Worm (Caenorhabditis elegans): ENCODE results near the gene K03D3.2.

ce11 chrIV:16324589-16324988, 3.8 kb downstream of the K03D3.2 start, which contains the start of gene srz-105:
- no peak for TF ChIP-seq unc-55 (GFP tag; optimal IDR thresholded peaks at IDR 0.05)
- TF ChIP-seq mdl-1 (tag; optimal IDR thresholded peaks at IDR 0.05): no peak
- no peak for TF ChIP-seq lin-39 (tag; optimal IDR thresholded peaks at IDR 0.05)
- TF ChIP-seq lin-13 (GFP tag; optimal IDR thresholded peaks at IDR 0.05): no peak
- no peak for TF ChIP-seq lsy-2 (tag; optimal IDR thresholded peaks at IDR 0.05)
- TF ChIP-seq nhr-11 (tag; optimal IDR thresholded peaks at IDR 0.05): no peak
- TF ChIP-seq nhr-77 (tag; optimal IDR thresholded peaks at IDR 0.05): no peak
- TF ChIP-seq unc-62 (GFP tag; optimal IDR thresholded peaks at IDR 0.05): no peak
- no peak for TF ChIP-seq crh-2 (tag; optimal IDR thresholded peaks at IDR 0.05)
- TF ChIP-seq unc-39 (tag; optimal IDR thresholded peaks at IDR 0.05): no peak
- no peak for TF ChIP-seq C34F6.9 (tag; optimal IDR thresholded peaks at IDR 0.05)
- TF ChIP-seq dmd-4 (tag; optimal IDR thresholded peaks at IDR 0.05): no peak
- no peak for TF ChIP-seq ZK546.5 (tag; optimal IDR thresholded peaks at IDR 0.05)
- TF ChIP-seq nhr-12 (tag; optimal IDR thresholded peaks at IDR 0.05): no peak

Data from whole organism, L2 larva.